Fruit fly (Drosophila melanogaster): ENCODE measurements around the gene CG12689.

CG12689 gene

dm6 chrX:7618195-7618594 is 32.3 kb upstream of the CG12689 start (continued):
- TF ChIP-seq CG7839 (tag; optimal IDR thresholded peaks at IDR 0.05) (peak; percentile 84), CG7372 (GFP tag; IDR thresholded peaks at IDR 0.05) (peak; percentile 62; the same call in 1 of the 2 replicates), caup (GFP tag; optimal IDR thresholded peaks at IDR 0.05; ENCODE audit: severe bottlenecking) (peak; percentile 55), CG1832 (GFP tag; optimal IDR thresholded peaks at IDR 0.05) (no peak), Bteb2 (GFP tag; optimal IDR thresholded peaks at IDR 0.05) (peak; percentile 23), CG1233 (GFP tag; optimal IDR thresholded peaks at IDR 0.05) (peak; percentile 58), D19A (tag; optimal IDR thresholded peaks at IDR 0.05) (peak; percentile 68), CG10321 (GFP tag; IDR thresholded peaks at IDR 0.05) (no peak), hb (GFP tag; IDR thresholded peaks at IDR 0.05; ENCODE audit: partially characterized antibody) (no peak), sug (tag; optimal IDR thresholded peaks at IDR 0.05) (no peak), CG1603 (tag; optimal IDR thresholded peaks at IDR 0.05) (peak; percentile 90), bowl (GFP tag; IDR thresholded peaks at IDR 0.05) (no peak), Side (GFP tag; optimal IDR thresholded peaks at IDR 0.05) (peak; percentile 79), jumu (GFP tag; optimal IDR thresholded peaks at IDR 0.05) (peak; percentile 80), kni (GFP tag; optimal IDR thresholded peaks at IDR 0.05) (no peak), unc-4 (GFP tag; IDR thresholded peaks at IDR 0.05; ENCODE audit: partially characterized antibody) (no peak), CG18476 (GFP tag; optimal IDR thresholded peaks at IDR 0.05) (peak; percentile 60), chinmo (GFP tag; IDR thresholded peaks at IDR 0.05; ENCODE audit: partially characterized antibody) (no peak), CG13296 (GFP tag; optimal IDR thresholded peaks at IDR 0.05) (no peak), NC2α (GFP tag; optimal IDR thresholded peaks at IDR 0.05) (peak; percentile 48), CG15696 (tag; optimal IDR thresholded peaks at IDR 0.05) (peak; percentile 32), TFAM (GFP tag; optimal IDR thresholded peaks at IDR 0.05) (no peak), ERR (GFP tag; optimal IDR thresholded peaks at IDR 0.05) (peak; percentile 56), shn (GFP tag; optimal IDR thresholded peaks at IDR 0.05) (peak; percentile 63), gfzf (GFP tag; optimal IDR thresholded peaks at IDR 0.05) (no peak), CG12155 (GFP tag; optimal IDR thresholded peaks at IDR 0.05) (peak; percentile 73), Dbx (GFP tag; IDR thresholded peaks at IDR 0.05) (peak; percentile 52; the same call in 1 of the 3 replicates), run (tag; optimal IDR thresholded peaks at IDR 0.05) (no peak), ato (GFP tag; IDR thresholded peaks at IDR 0.05; ENCODE audit: partially characterized antibody) (no peak), Gug (GFP tag; IDR thresholded peaks at IDR 0.05) (peak; percentile 74), amos (GFP tag; IDR thresholded peaks at IDR 0.05; ENCODE audit: partially characterized antibody) (no peak), pzg (GFP tag; optimal IDR thresholded peaks at IDR 0.05) (no peak), CG17912 (GFP tag; optimal IDR thresholded peaks at IDR 0.05) (no peak), CG13123 (GFP tag; optimal IDR thresholded peaks at IDR 0.05) (peak; percentile 13), Hand (GFP tag; optimal IDR thresholded peaks at IDR 0.05) (no peak), repo (GFP tag; optimal IDR thresholded peaks at IDR 0.05) (peak; percentile 80), grn (GFP tag; optimal IDR thresholded peaks at IDR 0.05) (no peak), D (optimal IDR thresholded peaks at IDR 0.05) (no peak), D (GFP tag; optimal IDR thresholded peaks at IDR 0.05) (peak; percentile 76), dpn (GFP tag; optimal IDR thresholded peaks at IDR 0.05) (peak; percentile 77 to 81), sim (GFP tag; IDR thresholded peaks at IDR 0.05) (peak; percentile 64), sens-2 (GFP tag; IDR thresholded peaks at IDR 0.05) (peak; percentile 46; the same call in 1 of the 2 replicates), Hmr (GFP tag; optimal IDR thresholded peaks at IDR 0.05) (peak; percentile 23), Hr3 (GFP tag; optimal IDR thresholded peaks at IDR 0.05) (peak; percentile 67), CG17186 (GFP tag; optimal IDR thresholded peaks at IDR 0.05) (peak; percentile 34), CG14441 (GFP tag; IDR thresholded peaks at IDR 0.05) (peak; percentile 70), GATAe (GFP tag; conservative IDR thresholded peaks at IDR 0.05) (no peak), CG6272 (GFP tag; IDR thresholded peaks at IDR 0.05) (no peak; the same call in 1 of the 2 replicates), CG4617 (GFP tag; optimal IDR thresholded peaks at IDR 0.05; ENCODE audit: borderline replicate concordance) (peak; percentile 20), Max (GFP tag; optimal IDR thresholded peaks at IDR 0.05) (peak; percentile 54), wdn (GFP tag; IDR thresholded peaks at IDR 0.05) (no peak)
